Worm (Caenorhabditis elegans) whole organism, L4 larva: ENCODE measurements around the gene clc-1.

ENCODE experiments used
- D1046.2 ChIP-seq: fragments of 200-800 bp; sonication (Bioruptor generic); IDR thresholded peaks from 2 replicates; pipeline ENCODE4 v1.3.6; 2022; ENCODE audit warnings: missing genetic modification characterization, missing compliant biosample characterization
- F26F4.8 ChIP-seq: fragments of 200-800 bp; sonication (Bioruptor generic); conservative IDR thresholded peaks from 2 replicates; pipeline ENCODE4 v1.3.6; 2022; ENCODE audit warnings: missing genetic modification characterization, missing compliant biosample characterization
- T26A8.4 ChIP-seq: fragments of 200-800 bp; sonication (Bioruptor generic); IDR thresholded peaks from 2 replicates; pipeline ENCODE4 v1.3.6; 2022; ENCODE audit warnings: missing genetic modification characterization, missing compliant biosample characterization
- aha-1 ChIP-seq: fragments of 150-350 bp; peaks from one replicate; lab custom pipeline; 2014; ENCODE audit warnings: missing biosample characterization, missing genetic modification characterization
- ces-1 ChIP-seq: fragments of 150-350 bp; sonication (generic microtip); optimal IDR thresholded peaks from 4 replicates; lab custom pipeline; 2014; ENCODE audit warnings: missing biosample characterization, missing genetic modification reagents, missing genetic modification characterization
- cey-2 ChIP-seq: sonication (generic microtip); optimal IDR thresholded peaks from 3 replicates; lab custom pipeline; 2017; ENCODE audit warnings: missing genetic modification characterization, mild to moderate bottlenecking, missing compliant biosample characterization, antibody characterized with exemption, borderline replicate concordance; ENCODE audit not compliant: insufficient read depth
- ctbp-1 ChIP-seq: fragments of 200-800 bp; sonication (Bioruptor generic); IDR thresholded peaks from 2 replicates; pipeline ENCODE4 v1.3.6; 2022; ENCODE audit warnings: missing genetic modification reagents, missing genetic modification characterization, missing compliant biosample characterization
- daf-19 ChIP-seq: fragments of 200-800 bp; sonication (Bioruptor generic); conservative IDR thresholded peaks from 2 replicates; pipeline ENCODE4 v1.3.6; 2022; ENCODE audit warnings: missing genetic modification characterization, missing compliant biosample characterization
- dmd-8 ChIP-seq: fragments of 200-800 bp; sonication (Bioruptor generic); IDR thresholded peaks from 2 replicates; pipeline ENCODE4 v1.3.6; 2022; ENCODE audit warnings: missing genetic modification characterization, missing compliant biosample characterization
- dpl-1 ChIP-seq: fragments of 150-350 bp; optimal IDR thresholded peaks from 2 replicates; lab custom pipeline; 2014; ENCODE audit warnings: missing biosample characterization, missing genetic modification reagents, missing genetic modification characterization
- duxl-1 ChIP-seq: sonication (generic microtip); optimal IDR thresholded peaks from 2 replicates; lab custom pipeline; 2016; ENCODE audit warnings: mild to moderate bottlenecking, missing genetic modification characterization, moderate library complexity, missing compliant biosample characterization; ENCODE audit not compliant: poor library complexity
- egl-27 ChIP-seq: sonication (generic microtip); optimal IDR thresholded peaks from 3 replicates; lab custom pipeline; 2017; ENCODE audit warnings: missing biosample characterization, missing genetic modification reagents, missing genetic modification characterization
- hif-1 ChIP-seq, 2 experiments: sonication (generic microtip); optimal IDR thresholded peaks; 2 replicates each; lab custom pipeline; 2016 to 2017; ENCODE audit warnings: missing compliant biosample characterization in 2 of 2, missing genetic modification characterization in 2 of 2, missing genetic modification reagents in 2 of 2, missing genotype in 2 of 2, mild to moderate bottlenecking in 1 of 2
- hlh-11 ChIP-seq: fragments of 200-800 bp; sonication (Bioruptor generic); optimal IDR thresholded peaks from 2 replicates; lab custom pipeline; 2018; ENCODE audit warnings: mild to moderate bottlenecking, missing genetic modification characterization, missing compliant biosample characterization
- hlh-30 ChIP-seq: sonication (generic microtip); optimal IDR thresholded peaks from 2 replicates; lab custom pipeline; 2017; ENCODE audit warnings: antibody characterized with exemption, mild to moderate bottlenecking, missing genetic modification characterization, missing compliant biosample characterization; ENCODE audit not compliant: insufficient read depth
- lin-39 ChIP-seq: fragments of 150-350 bp; optimal IDR thresholded peaks from 2 replicates; lab custom pipeline; 2014; ENCODE audit warnings: missing biosample characterization, missing genetic modification reagents, missing genetic modification characterization
- lsy-2 ChIP-seq, 2 experiments: fragments of 150-350 bp in 1 of 2; sonication (generic microtip) in 1 of 2; optimal IDR thresholded peaks; 2 replicates each; lab custom pipeline; 2014 to 2017; ENCODE audit warnings: missing biosample characterization in 2 of 2, missing genetic modification characterization in 2 of 2
- mdl-1 ChIP-seq, 2 experiments: fragments of 150-350 bp in 1 of 2; sonication (generic microtip) in 1 of 2; optimal IDR thresholded peaks; 2 replicates each; lab custom pipeline; 2014 to 2017; ENCODE audit warnings: missing biosample characterization in 2 of 2, missing genetic modification characterization in 2 of 2
- mdt-29 ChIP-seq: fragments of 200-800 bp; sonication (Bioruptor generic); IDR thresholded peaks from 2 replicates; pipeline ENCODE4 v1.3.6; 2022; ENCODE audit warnings: missing genetic modification reagents, missing genetic modification characterization, missing compliant biosample characterization
- mxl-3 ChIP-seq: fragments of 200-800 bp; sonication (Bioruptor generic); optimal IDR thresholded peaks from 2 replicates; lab custom pipeline; 2018; ENCODE audit warnings: mild to moderate bottlenecking, missing genetic modification characterization, missing compliant biosample characterization
- nhr-102 ChIP-seq: sonication (generic microtip); optimal IDR thresholded peaks from 2 replicates; lab custom pipeline; 2016; ENCODE audit warnings: mild to moderate bottlenecking, missing genetic modification characterization, moderate library complexity, missing compliant biosample characterization
- nhr-237 ChIP-seq: sonication (generic microtip); optimal IDR thresholded peaks from 2 replicates; lab custom pipeline; 2017; ENCODE audit warnings: missing biosample characterization, missing genetic modification characterization
- nhr-28 ChIP-seq: fragments of 150-350 bp; optimal IDR thresholded peaks from 2 replicates; lab custom pipeline; 2014; ENCODE audit warnings: missing biosample characterization, missing genetic modification characterization
- nhr-41 ChIP-seq: fragments of 200-800 bp; sonication (Bioruptor generic); IDR thresholded peaks from 2 replicates; pipeline ENCODE4 v1.3.6; 2022; ENCODE audit warnings: missing genetic modification reagents, missing genetic modification characterization, missing compliant biosample characterization
- pqm-1 ChIP-seq: sonication (generic microtip); optimal IDR thresholded peaks from 2 replicates; lab custom pipeline; 2017; ENCODE audit warnings: missing biosample characterization, missing genetic modification characterization
- set-16 ChIP-seq: fragments of 200-800 bp; sonication (Bioruptor generic); IDR thresholded peaks from 2 replicates; pipeline ENCODE4 v1.3.6; 2022; ENCODE audit warnings: missing genetic modification reagents, missing genetic modification characterization, missing compliant biosample characterization
- spr-3 ChIP-seq: fragments of 200-800 bp; sonication (Bioruptor generic); optimal IDR thresholded peaks from 2 replicates; lab custom pipeline; 2018; ENCODE audit warnings: mild to moderate bottlenecking, missing genetic modification characterization, missing compliant biosample characterization
- tag-97 ChIP-seq: fragments of 200-800 bp; sonication (Bioruptor generic); IDR thresholded peaks from 2 replicates; pipeline ENCODE4 v1.3.6; 2022; ENCODE audit warnings: missing genetic modification characterization, missing compliant biosample characterization
- unc-130 ChIP-seq: sonication (generic microtip); optimal IDR thresholded peaks from 2 replicates; lab custom pipeline; 2016; ENCODE audit warnings: missing genetic modification reagents, missing genetic modification characterization, missing compliant biosample characterization
- zag-1 ChIP-seq: fragments of 150-350 bp; optimal IDR thresholded peaks from 2 replicates; lab custom pipeline; 2014; ENCODE audit warnings: missing biosample characterization, missing genetic modification characterization
- zip-11 ChIP-seq: fragments of 200-800 bp; sonication (Bioruptor generic); IDR thresholded peaks from 2 replicates; pipeline ENCODE4 v1.3.6; 2022; ENCODE audit warnings: missing genetic modification characterization, missing compliant biosample characterization

Gene clc-1

DNA sequence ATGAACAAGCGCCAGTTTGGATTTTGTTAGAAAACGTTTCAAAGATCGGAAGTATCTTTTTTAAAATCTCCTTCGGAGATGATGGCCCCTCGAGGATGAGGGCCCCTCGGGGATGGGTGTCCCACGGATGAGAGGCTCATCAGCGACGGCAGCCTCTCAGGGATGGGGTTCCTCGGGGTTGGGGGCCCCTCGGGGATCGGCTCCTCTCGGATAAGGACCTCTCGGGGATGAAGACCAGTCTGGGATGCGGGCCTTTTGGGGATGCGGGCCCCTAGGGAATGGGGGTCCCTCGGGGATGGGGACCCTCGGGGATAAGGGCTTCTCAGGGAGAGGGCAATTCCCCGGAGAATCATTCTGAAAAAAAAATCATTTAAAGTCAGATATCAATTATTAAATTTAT, 3.1 kb downstream of the clc-1 start:
- TF ChIP-seq pqm-1 (tag; lab: Kevin White, UChicago) (no peak), tag-97 (GFP tag; lab: Robert Waterston, UW) (peak; percentile 61; the same call in 1 of the 2 replicates), aha-1 (peak; percentile 57), ctbp-1 (no peak), zip-11 (GFP tag; lab: Robert Waterston, UW) (no peak), spr-3 (no peak), hif-1 (tag; optimal IDR thresholded peaks at IDR 0.05; lab: Kevin White, UChicago) (no peak), set-16 (GFP tag; lab: Robert Waterston, UW) (peak; percentile 98), daf-19 (GFP tag; lab: Robert Waterston, UW) (no peak), D1046.2 (0 out of 2 replicates have a peak, but pooled peaks have one; percentile 12), dmd-8 (GFP tag; lab: Robert Waterston, UW) (no peak), nhr-41 (GFP tag; lab: Robert Waterston, UW) (no peak), ces-1 (GFP tag; lab: Kevin White, UChicago) (no peak), lin-39 (tag; lab: Kevin White, UChicago) (no peak)

DNA sequence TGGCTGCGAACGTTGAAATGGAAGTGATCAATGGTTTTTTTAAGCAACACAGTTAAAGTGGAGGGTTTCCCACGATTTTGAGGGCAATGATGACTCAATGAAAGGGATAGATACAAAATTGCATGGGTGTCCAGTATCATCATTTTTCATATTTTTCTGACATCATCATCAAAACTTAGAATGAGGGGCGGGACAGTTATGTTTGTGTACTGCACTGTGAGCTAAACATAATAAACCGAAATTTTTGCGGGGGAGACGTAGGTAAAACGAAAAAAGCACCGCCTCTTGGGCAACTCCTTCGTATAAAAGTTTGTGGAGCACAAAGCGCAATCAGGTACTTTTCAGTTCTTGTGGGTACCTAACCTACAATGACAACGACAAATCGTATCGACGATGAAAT, 6.4 kb downstream of the clc-1 start, which contains the start of gene C09F12.2:
TSS of gene C09F12.2 (plus strand) at position 301 of the 400 bp plus-strand sequence.
- TF ChIP-seq tag-97 (GFP tag; lab: Robert Waterston, UW), result 0 out of 2 replicates have a peak, but pooled peaks have one; percentile 67
- TF ChIP-seq spr-3, result no peak

DNA sequence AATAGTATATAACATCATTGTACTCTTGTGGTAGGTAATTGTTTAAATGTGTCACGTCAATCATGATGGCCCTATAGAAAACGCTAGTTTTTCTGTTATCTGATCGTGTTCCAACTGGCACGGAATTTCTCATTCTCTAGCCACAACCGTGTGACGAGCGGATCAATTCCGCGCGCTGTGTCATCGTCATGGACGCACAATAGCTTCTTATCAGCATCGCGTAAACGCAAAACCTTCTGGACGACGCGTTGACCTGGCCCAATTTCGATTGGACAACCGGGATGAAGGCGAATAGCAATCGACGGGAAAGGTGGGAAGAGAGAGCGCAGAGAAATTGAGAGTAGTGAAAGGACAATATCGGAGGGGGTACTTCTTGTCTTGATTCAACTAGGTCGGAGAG, 9.8 kb downstream of the clc-1 start, which contains the start of gene lpr-3:
TSS of gene lpr-3 (plus strand) at position 374 of the 400 bp plus-strand sequence.
- TF ChIP-seq nhr-28 (peak; percentile 11), hlh-11 (tag; lab: Kevin White, UChicago) (peak; percentile 61), hlh-30 (tag; lab: Kevin White, UChicago) (peak; percentile 14), set-16 (GFP tag; lab: Robert Waterston, UW) (no peak), mdl-1 (tag; optimal IDR thresholded peaks at IDR 0.05; lab: Kevin White, UChicago) (no peak), F26F4.8 (GFP tag; lab: Robert Waterston, UW) (no peak), cey-2 (tag; lab: Kevin White, UChicago) (no peak), nhr-237 (tag; lab: Kevin White, UChicago) (no peak), mxl-3 (GFP tag; lab: Kevin White, UChicago) (peak; percentile 45)

DNA sequence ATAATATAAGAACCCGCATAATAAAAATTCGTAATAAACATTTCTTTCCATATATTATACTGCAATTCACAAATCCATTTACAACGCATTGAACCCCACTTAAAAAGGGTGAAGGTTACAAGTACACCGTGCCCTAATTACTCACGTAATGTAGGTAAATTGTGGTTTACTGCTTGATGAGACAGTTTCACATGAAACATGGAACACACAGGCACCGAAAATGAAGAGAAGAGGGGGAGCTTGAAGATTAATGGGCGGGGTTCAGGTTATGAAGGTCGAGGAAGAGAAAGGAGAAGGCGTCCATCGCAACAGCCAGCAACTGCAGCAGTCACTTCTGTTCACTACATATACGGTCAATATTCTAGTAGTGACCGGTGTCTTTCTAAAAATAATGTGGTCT, 12.5 kb downstream of the clc-1 start, which contains the start of gene lpr-6:
TSS of gene lpr-6 (plus strand) at position 251 of the 400 bp plus-strand sequence.
- TF ChIP-seq dpl-1 (GFP tag; lab: Kevin White, UChicago) (no peak), mdt-29 (no peak), nhr-102 (peak; percentile 18), unc-130 (no peak), hlh-11 (tag; lab: Kevin White, UChicago) (peak; percentile 22), T26A8.4 (peak; percentile 35; the same call in 1 of the 2 replicates), egl-27 (no peak), duxl-1 (tag; lab: Kevin White, UChicago) (peak; percentile 58), tag-97 (GFP tag; lab: Robert Waterston, UW) (0 out of 2 replicates have a peak, but pooled peaks have one; percentile 17), lsy-2 (tag; optimal IDR thresholded peaks at IDR 0.05; lab: Kevin White, UChicago) (no peak)

DNA sequence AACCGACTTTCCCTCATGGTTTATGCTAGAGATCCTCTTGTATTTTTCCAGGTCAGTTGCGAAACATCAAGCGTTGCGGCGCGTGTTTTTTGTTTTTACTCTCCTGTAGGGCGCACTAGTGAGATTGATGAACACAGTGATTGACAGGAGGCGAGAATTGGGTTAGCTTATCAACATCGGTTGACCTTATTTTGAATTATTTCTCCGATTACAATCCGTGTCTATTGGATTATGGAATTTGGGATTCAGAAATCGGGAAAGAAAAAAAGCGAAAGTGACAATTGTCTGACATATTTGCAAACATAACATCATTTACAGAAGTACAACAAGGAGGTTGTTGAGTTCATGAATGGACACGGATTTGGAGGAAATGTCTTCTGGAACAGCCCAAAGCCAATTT, 13.7 kb downstream of the clc-1 start:
- peak; percentile 1 for TF ChIP-seq hlh-30 (tag; lab: Kevin White, UChicago)
- TF ChIP-seq nhr-28, result peak; percentile 31
- peak; percentile 4 for TF ChIP-seq mxl-3 (GFP tag; lab: Kevin White, UChicago)
- TF ChIP-seq zag-1 (tag; lab: Kevin White, UChicago), result no peak
